Worm (Caenorhabditis elegans) whole organism, L4 larva: ENCODE measurements around the gene C08G9.1.
"Not testable (repeated sequence)": the region's sequence is repeated elsewhere in the genome, so short reads cannot be mapped to it uniquely, and the experiment has no call there.

Experiments used
- F37D6.2 ChIP-seq: sonication (generic microtip); optimal IDR thresholded peaks from 2 replicates; lab custom pipeline; 2016; ENCODE audit warnings: mild to moderate bottlenecking, missing genetic modification characterization, missing compliant biosample characterization
- F49E8.2 ChIP-seq: sonication (generic microtip); optimal IDR thresholded peaks from 2 replicates; lab custom pipeline; 2016; ENCODE audit warnings: missing compliant biosample characterization, mild to moderate bottlenecking, missing genetic modification characterization, borderline replicate concordance
- T20F7.1 ChIP-seq: fragments of 200-800 bp; sonication (Bioruptor generic); optimal IDR thresholded peaks from 2 replicates; lab custom pipeline; 2018; ENCODE audit warnings: mild to moderate bottlenecking, missing genetic modification characterization, missing compliant biosample characterization
- T26A8.4 ChIP-seq: fragments of 200-800 bp; sonication (Bioruptor generic); IDR thresholded peaks from 2 replicates; pipeline ENCODE4 v1.3.6; 2022; ENCODE audit warnings: missing genetic modification characterization, missing compliant biosample characterization
- Y75B8A.6 ChIP-seq: fragments of 200-800 bp; sonication (Bioruptor generic); IDR thresholded peaks from 2 replicates; pipeline ENCODE4 v1.3.6; 2022; ENCODE audit warnings: missing genetic modification reagents, missing genetic modification characterization, missing compliant biosample characterization
- ZK546.5 ChIP-seq, 2 experiments: sonication (generic microtip); optimal IDR thresholded peaks; 2 replicates each; lab custom pipeline; 2017; ENCODE audit warnings: missing biosample characterization in 2 of 2, missing genetic modification characterization in 2 of 2
- aha-1 ChIP-seq: fragments of 150-350 bp; peaks from one replicate; lab custom pipeline; 2014; ENCODE audit warnings: missing biosample characterization, missing genetic modification characterization
- aly-2 ChIP-seq: sonication (generic microtip); optimal IDR thresholded peaks from 2 replicates; lab custom pipeline; 2018; ENCODE audit warnings: missing biosample characterization, missing genetic modification characterization
- ama-1 ChIP-seq: fragments of 150-350 bp; optimal IDR thresholded peaks from 2 replicates; lab custom pipeline; 2014; ENCODE audit warnings: inconsistent platforms, mixed read lengths
- ceh-62 ChIP-seq: sonication (generic microtip); optimal IDR thresholded peaks from 2 replicates; lab custom pipeline; 2017; ENCODE audit warnings: missing biosample characterization, missing genetic modification characterization
- dmd-6 ChIP-seq: fragments of 200-800 bp; sonication (Bioruptor generic); IDR thresholded peaks from 2 replicates; pipeline ENCODE4 v1.3.6; 2022; ENCODE audit warnings: missing genetic modification reagents, missing genetic modification characterization, missing compliant biosample characterization
- dpl-1 ChIP-seq: fragments of 150-350 bp; optimal IDR thresholded peaks from 2 replicates; lab custom pipeline; 2014; ENCODE audit warnings: missing biosample characterization, missing genetic modification reagents, missing genetic modification characterization
- egl-27 ChIP-seq: sonication (generic microtip); optimal IDR thresholded peaks from 3 replicates; lab custom pipeline; 2017; ENCODE audit warnings: missing biosample characterization, missing genetic modification reagents, missing genetic modification characterization
- lin-29 ChIP-seq: fragments of 200-800 bp; sonication (Bioruptor generic); IDR thresholded peaks from 2 replicates; pipeline ENCODE4 v1.3.6; 2022; ENCODE audit warnings: missing genetic modification reagents, missing genetic modification characterization, missing compliant biosample characterization
- lin-38 ChIP-seq: fragments of 200-800 bp; sonication (Bioruptor generic); IDR thresholded peaks from 2 replicates; pipeline ENCODE4 v1.3.6; 2022; ENCODE audit warnings: missing genetic modification reagents, missing genetic modification characterization, missing compliant biosample characterization
- lsy-2 ChIP-seq, 2 experiments: fragments of 150-350 bp in 1 of 2; sonication (generic microtip) in 1 of 2; optimal IDR thresholded peaks; 2 replicates each; lab custom pipeline; 2014 to 2017; ENCODE audit warnings: missing biosample characterization in 2 of 2, missing genetic modification characterization in 2 of 2
- mes-2 ChIP-seq: sonication (generic microtip); optimal IDR thresholded peaks from 2 replicates; lab custom pipeline; 2016; ENCODE audit warnings: missing genotype, mild to moderate bottlenecking, missing genetic modification characterization, missing compliant biosample characterization; ENCODE audit not compliant: poor library complexity, severe bottlenecking
- nhr-10 ChIP-seq: fragments of 150-350 bp; optimal IDR thresholded peaks from 2 replicates; lab custom pipeline; 2014; ENCODE audit warnings: missing biosample characterization, missing genetic modification characterization
- nhr-102 ChIP-seq: sonication (generic microtip); optimal IDR thresholded peaks from 2 replicates; lab custom pipeline; 2016; ENCODE audit warnings: mild to moderate bottlenecking, missing genetic modification characterization, moderate library complexity, missing compliant biosample characterization
- nhr-28 ChIP-seq: fragments of 150-350 bp; optimal IDR thresholded peaks from 2 replicates; lab custom pipeline; 2014; ENCODE audit warnings: missing biosample characterization, missing genetic modification characterization
- pqm-1 ChIP-seq: sonication (generic microtip); optimal IDR thresholded peaks from 2 replicates; lab custom pipeline; 2017; ENCODE audit warnings: missing biosample characterization, missing genetic modification characterization
- skn-1 ChIP-seq: fragments of 150-350 bp; optimal IDR thresholded peaks from 2 replicates; lab custom pipeline; 2014; ENCODE audit warnings: missing biosample characterization, missing genetic modification characterization
- unc-62 ChIP-seq, 3 experiments: fragments of 150-350 bp in 1 of 3; sonication (generic microtip); optimal IDR thresholded peaks in 2 of 3; peaks in 1 of 3; 1 replicate in 1 of 3; 2 replicates in 2 of 3; lab custom pipeline; 2014 to 2017; ENCODE audit warnings: missing biosample characterization in 3 of 3, missing genetic modification characterization in 3 of 3, missing genetic modification reagents in 3 of 3, missing genotype in 1 of 3
- zag-1 ChIP-seq: fragments of 150-350 bp; optimal IDR thresholded peaks from 2 replicates; lab custom pipeline; 2014; ENCODE audit warnings: missing biosample characterization, missing genetic modification characterization
- zfp-2 ChIP-seq: sonication (generic microtip); optimal IDR thresholded peaks from 2 replicates; lab custom pipeline; 2016; ENCODE audit warnings: mild to moderate bottlenecking, missing genetic modification characterization, missing compliant biosample characterization
- zfp-3 ChIP-seq: fragments of 200-800 bp; sonication (Bioruptor generic); conservative IDR thresholded peaks from 2 replicates; pipeline ENCODE4 v1.3.6; 2022; ENCODE audit warnings: missing genetic modification reagents, missing genetic modification characterization, missing compliant biosample characterization
- zip-11 ChIP-seq: fragments of 200-800 bp; sonication (Bioruptor generic); IDR thresholded peaks from 2 replicates; pipeline ENCODE4 v1.3.6; 2022; ENCODE audit warnings: missing genetic modification characterization, missing compliant biosample characterization
- ztf-7 ChIP-seq: fragments of 150-350 bp; optimal IDR thresholded peaks from 2 replicates; lab custom pipeline; 2014; ENCODE audit warnings: missing biosample characterization, missing genetic modification characterization

C08G9.1 gene

ce11 chrIV:7623078-7623477 is 35.5 kb upstream of the C08G9.1 start:
- TF ChIP-seq skn-1 (tag; lab: Kevin White, UChicago) (no peak), unc-62 (GFP tag; optimal IDR thresholded peaks at IDR 0.05 in 1 of 2; lab: Kevin White, UChicago) (peak in 1 of 2 experiments; percentile 95), unc-62 (tag; optimal IDR thresholded peaks at IDR 0.05; lab: Kevin White, UChicago) (no peak), F37D6.2 (no peak), F49E8.2 (tag; lab: Kevin White, UChicago) (no peak), ZK546.5 (tag; optimal IDR thresholded peaks at IDR 0.05; lab: Kevin White, UChicago) (no peak), nhr-10 (tag; lab: Kevin White, UChicago) (no peak), nhr-102 (tag; lab: Kevin White, UChicago) (no peak), dmd-6 (GFP tag; lab: Robert Waterston, UW) (no peak), ama-1 (lab: Kevin White, UChicago) (no peak)

DNA sequence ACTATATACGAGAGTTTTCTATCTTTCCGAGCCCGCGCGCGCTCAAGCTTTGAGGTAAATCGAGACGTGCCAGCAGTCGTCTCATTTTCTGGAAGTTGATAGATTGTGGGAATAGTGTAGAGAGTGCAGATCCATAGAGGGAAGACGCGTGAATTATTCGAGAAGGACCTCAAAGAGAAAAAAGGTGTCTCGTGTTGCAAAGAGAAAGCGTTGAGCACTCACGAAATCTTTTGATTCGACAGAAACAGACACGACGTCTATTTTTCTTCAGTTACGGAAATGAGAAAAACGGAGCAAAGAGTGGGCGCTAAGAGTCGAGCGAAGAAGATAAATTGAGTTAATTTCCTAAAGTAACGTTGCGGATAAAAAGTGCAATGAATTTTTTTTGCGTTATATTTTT is 34.7 kb upstream of the C08G9.1 start:
- TF ChIP-seq F37D6.2, result peak; percentile 10
- peak; percentile 35 for TF ChIP-seq aly-2 (tag; lab: Kevin White, UChicago)
- peak in 1 of 2 experiments; percentile 37 for TF ChIP-seq lsy-2 (tag; optimal IDR thresholded peaks at IDR 0.05; lab: Kevin White, UChicago)
- peak in 1 of 2 experiments; percentile 86 for TF ChIP-seq unc-62 (GFP tag; optimal IDR thresholded peaks at IDR 0.05 in 1 of 2; lab: Kevin White, UChicago)
- TF ChIP-seq unc-62 (tag; optimal IDR thresholded peaks at IDR 0.05; lab: Kevin White, UChicago), result no peak
- no peak for TF ChIP-seq pqm-1 (tag; lab: Kevin White, UChicago)
- no peak for TF ChIP-seq egl-27 (tag; lab: Kevin White, UChicago)
- no peak for TF ChIP-seq Y75B8A.6 (GFP tag; lab: Robert Waterston, UW)
- TF ChIP-seq, all 104 proteins: peak for 4

DNA sequence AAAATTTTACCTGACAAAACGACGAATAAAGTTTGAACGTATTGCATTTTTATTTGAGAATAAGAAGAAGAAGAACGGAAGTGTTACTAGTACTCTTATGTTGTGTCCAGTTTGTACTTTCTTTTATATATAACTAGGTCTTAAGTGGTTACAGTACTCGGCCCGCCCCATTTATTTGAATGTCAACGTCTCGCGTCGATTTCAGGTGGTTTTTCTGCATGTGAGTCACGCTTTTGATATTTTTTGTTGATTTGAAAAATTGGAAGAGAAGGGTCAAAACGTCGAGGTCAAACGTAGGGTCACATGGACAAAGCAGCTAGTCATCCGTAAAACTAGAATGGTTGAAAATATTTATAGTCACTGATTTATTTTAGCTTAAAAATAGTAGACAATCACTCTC is 29.6 kb upstream of the C08G9.1 start, which contains the start of gene F45E4.5:
Gene F45E4.5 (minus strand): TSS at position 101 of the 400 bp plus-strand sequence.
- no peak for TF ChIP-seq nhr-28
- peak; percentile 48 for TF ChIP-seq aha-1 (tag; lab: Kevin White, UChicago)

DNA sequence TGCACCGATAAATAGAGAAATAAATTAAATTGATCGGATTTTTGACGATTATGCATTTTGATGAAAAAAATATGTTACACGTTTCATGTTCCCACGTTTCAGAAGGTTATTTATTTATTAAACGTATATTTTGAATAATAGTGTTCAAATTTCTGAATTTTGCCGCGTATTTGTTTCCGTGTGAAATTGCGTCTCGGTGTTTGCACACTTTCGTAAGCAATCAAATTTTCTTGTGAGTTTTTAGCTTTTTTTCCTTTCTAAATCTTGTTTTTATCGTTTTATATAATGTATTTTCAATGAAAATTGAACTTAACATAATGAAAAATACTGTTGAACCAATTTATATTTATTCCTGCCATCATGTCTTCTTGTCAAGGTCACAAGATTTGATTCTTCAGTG is 26.0 kb upstream of the C08G9.1 start, which contains the start of gene F45E4.6:
Gene F45E4.6 (minus strand): TSS at position 14 of the 400 bp plus-strand sequence.
- no peak for TF ChIP-seq ceh-62
- no peak for TF ChIP-seq zfp-2
- TF ChIP-seq lin-29 (GFP tag; lab: Robert Waterston, UW), result no peak
- 0 out of 2 replicates have a peak, but pooled peaks have one; percentile 23 for TF ChIP-seq lin-38 (GFP tag; lab: Robert Waterston, UW)
- TF ChIP-seq T20F7.1 (GFP tag; lab: Kevin White, UChicago), result peak; percentile 57
- peak; percentile 69 for TF ChIP-seq mes-2 (tag; lab: Kevin White, UChicago)
- TF ChIP-seq T26A8.4 (GFP tag; lab: Robert Waterston, UW), result no peak
- TF ChIP-seq dpl-1 (GFP tag; lab: Kevin White, UChicago), result peak; percentile 93
- no peak for TF ChIP-seq zip-11 (GFP tag; lab: Robert Waterston, UW)
- TF ChIP-seq zfp-3, result no peak

- TF ChIP-seq ztf-7 (peak; percentile 91), ZK546.5 (tag; optimal IDR thresholded peaks at IDR 0.05; lab: Kevin White, UChicago) (no peak)
Measured at ce11 chrIV:7633020-7633419, 25.5 kb upstream of the C08G9.1 start, which contains the start of gene plp-1. plp-1 (plus strand) TSS chrIV:7633360.

DNA sequence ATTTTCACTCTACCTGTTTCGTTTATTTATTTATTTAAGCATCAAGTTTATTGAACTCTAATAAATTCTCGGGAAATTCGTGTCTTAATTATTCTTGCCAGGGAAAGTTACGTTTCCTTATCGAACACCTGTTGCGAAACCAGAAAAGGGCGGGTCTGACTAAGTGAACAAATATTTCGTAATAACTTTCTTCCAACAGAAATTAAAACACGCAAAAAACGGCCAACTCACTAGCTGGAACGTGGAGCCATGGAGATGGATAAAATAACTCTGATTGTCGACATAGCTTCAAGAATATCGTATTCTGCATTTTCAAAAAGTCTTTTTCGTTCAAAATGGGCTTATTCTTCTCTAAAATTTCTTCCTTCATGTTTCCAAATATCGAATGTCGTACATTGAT is 24.0 kb upstream of the C08G9.1 start, which contains the start of gene warf-1:
Gene warf-1 (plus strand): TSS at position 209 of the 400 bp plus-strand sequence.
- TF ChIP-seq ceh-62; T20F7.1 (GFP tag; lab: Kevin White, UChicago); zag-1 (tag; lab: Kevin White, UChicago): not testable (repeated sequence)

DNA sequence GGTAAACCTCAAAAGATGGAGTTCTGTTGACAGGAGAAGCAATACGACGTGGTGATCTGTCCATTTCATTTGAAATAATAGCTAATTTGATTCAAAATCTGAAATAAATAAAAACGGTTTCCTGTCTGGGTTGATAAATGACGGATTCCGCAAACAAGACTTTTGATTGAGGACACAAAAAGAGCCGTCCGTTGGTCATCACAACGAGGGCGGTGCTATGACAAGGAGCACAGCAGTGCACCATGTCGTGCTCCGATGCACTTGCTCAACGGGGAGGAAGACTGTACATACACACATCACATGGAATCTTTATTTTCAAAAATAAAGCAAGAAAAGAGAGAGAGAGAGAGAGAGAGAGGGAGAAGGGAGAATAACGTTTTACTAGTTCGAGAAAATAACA is 16.8 kb upstream of the C08G9.1 start, which contains the start of gene nep-16:
Gene nep-16 (minus strand): TSS at position 101 of the 400 bp plus-strand sequence.
- TF ChIP-seq ceh-62 (no peak), unc-62 (GFP tag; optimal IDR thresholded peaks at IDR 0.05 in 1 of 2; lab: Kevin White, UChicago) (peak in 1 of 2 experiments; percentile 61), unc-62 (tag; optimal IDR thresholded peaks at IDR 0.05; lab: Kevin White, UChicago) (no peak), aha-1 (tag; lab: Kevin White, UChicago) (peak; percentile 58)
